Worm (Caenorhabditis elegans) whole organism, L4 larva: Measurements from ENCODE around the gene itr-1.
A peak's percentile ranks its signal among the peaks of the same experiment; 100 is the strongest.

Source experiments
- F26F4.8 ChIP-seq: fragments of 200-800 bp; sonication (Bioruptor generic); conservative IDR thresholded peaks from 2 replicates; pipeline ENCODE4 v1.3.6; 2022; ENCODE audit warnings: missing genetic modification characterization, missing compliant biosample characterization
- F44E2.7 ChIP-seq: fragments of 200-800 bp; sonication (Bioruptor generic); IDR thresholded peaks from 2 replicates; pipeline ENCODE4 v2.1.2; 2022; ENCODE audit warnings: missing genetic modification characterization, missing compliant biosample characterization
- T20F7.1 ChIP-seq: fragments of 200-800 bp; sonication (Bioruptor generic); optimal IDR thresholded peaks from 2 replicates; lab custom pipeline; 2018; ENCODE audit warnings: mild to moderate bottlenecking, missing genetic modification characterization, missing compliant biosample characterization
- T26A8.4 ChIP-seq: fragments of 200-800 bp; sonication (Bioruptor generic); IDR thresholded peaks from 2 replicates; pipeline ENCODE4 v1.3.6; 2022; ENCODE audit warnings: missing genetic modification characterization, missing compliant biosample characterization
- Y48G9A.11 ChIP-seq: fragments of 200-800 bp; sonication (Bioruptor generic); IDR thresholded peaks from 2 replicates; pipeline ENCODE4 v1.3.6; 2022; ENCODE audit warnings: missing genetic modification reagents, missing genetic modification characterization, missing compliant biosample characterization
- Y5F2A.4 ChIP-seq: fragments of 200-800 bp; sonication (Bioruptor generic); optimal IDR thresholded peaks from 2 replicates; lab custom pipeline; 2018; ENCODE audit warnings: mild to moderate bottlenecking, missing genetic modification characterization, missing compliant biosample characterization
- ZK337.2 ChIP-seq: fragments of 200-800 bp; sonication (Bioruptor generic); IDR thresholded peaks from 2 replicates; pipeline ENCODE4 v1.3.6; 2022; ENCODE audit warnings: missing genetic modification reagents, missing genetic modification characterization, missing compliant biosample characterization
- aha-1 ChIP-seq: fragments of 150-350 bp; peaks from one replicate; lab custom pipeline; 2014; ENCODE audit warnings: missing biosample characterization, missing genetic modification characterization
- ceh-32 ChIP-seq: sonication (generic microtip); optimal IDR thresholded peaks from 2 replicates; lab custom pipeline; 2016; ENCODE audit warnings: mild to moderate bottlenecking, missing genetic modification characterization, missing compliant biosample characterization; ENCODE audit not compliant: poor library complexity
- ceh-62 ChIP-seq: sonication (generic microtip); optimal IDR thresholded peaks from 2 replicates; lab custom pipeline; 2017; ENCODE audit warnings: missing biosample characterization, missing genetic modification characterization
- ces-1 ChIP-seq: fragments of 150-350 bp; sonication (generic microtip); optimal IDR thresholded peaks from 4 replicates; lab custom pipeline; 2014; ENCODE audit warnings: missing biosample characterization, missing genetic modification reagents, missing genetic modification characterization
- daf-12 ChIP-seq: fragments of 150-350 bp; optimal IDR thresholded peaks from 2 replicates; lab custom pipeline; 2014; ENCODE audit warnings: missing biosample characterization, missing genetic modification reagents, missing genetic modification characterization
- daf-19 ChIP-seq: fragments of 200-800 bp; sonication (Bioruptor generic); conservative IDR thresholded peaks from 2 replicates; pipeline ENCODE4 v1.3.6; 2022; ENCODE audit warnings: missing genetic modification characterization, missing compliant biosample characterization
- dmd-6 ChIP-seq: fragments of 200-800 bp; sonication (Bioruptor generic); IDR thresholded peaks from 2 replicates; pipeline ENCODE4 v1.3.6; 2022; ENCODE audit warnings: missing genetic modification reagents, missing genetic modification characterization, missing compliant biosample characterization
- dmd-8 ChIP-seq: fragments of 200-800 bp; sonication (Bioruptor generic); IDR thresholded peaks from 2 replicates; pipeline ENCODE4 v1.3.6; 2022; ENCODE audit warnings: missing genetic modification characterization, missing compliant biosample characterization
- dmd-9 ChIP-seq: fragments of 200-800 bp; sonication (Bioruptor generic); IDR thresholded peaks from 2 replicates; pipeline ENCODE4 v1.3.6; 2022; ENCODE audit warnings: missing genetic modification reagents, missing genetic modification characterization, missing compliant biosample characterization
- dpl-1 ChIP-seq: fragments of 150-350 bp; optimal IDR thresholded peaks from 2 replicates; lab custom pipeline; 2014; ENCODE audit warnings: missing biosample characterization, missing genetic modification reagents, missing genetic modification characterization
- duxl-1 ChIP-seq: sonication (generic microtip); optimal IDR thresholded peaks from 2 replicates; lab custom pipeline; 2016; ENCODE audit warnings: mild to moderate bottlenecking, missing genetic modification characterization, moderate library complexity, missing compliant biosample characterization; ENCODE audit not compliant: poor library complexity
- gei-8 ChIP-seq: fragments of 200-800 bp; sonication (Bioruptor generic); optimal IDR thresholded peaks from 2 replicates; lab custom pipeline; 2018; ENCODE audit warnings: mild to moderate bottlenecking, missing genetic modification characterization, missing compliant biosample characterization
- hif-1 ChIP-seq, 2 experiments: sonication (generic microtip); optimal IDR thresholded peaks; 2 replicates each; lab custom pipeline; 2016 to 2017; ENCODE audit warnings: missing compliant biosample characterization in 2 of 2, missing genetic modification characterization in 2 of 2, missing genetic modification reagents in 2 of 2, missing genotype in 2 of 2, mild to moderate bottlenecking in 1 of 2
- lim-7 ChIP-seq: fragments of 200-800 bp; sonication (Bioruptor generic); IDR thresholded peaks from 2 replicates; pipeline ENCODE4 v1.3.6; 2022; ENCODE audit warnings: missing genetic modification characterization, missing compliant biosample characterization
- lin-29 ChIP-seq: fragments of 200-800 bp; sonication (Bioruptor generic); IDR thresholded peaks from 2 replicates; pipeline ENCODE4 v1.3.6; 2022; ENCODE audit warnings: missing genetic modification reagents, missing genetic modification characterization, missing compliant biosample characterization
- lin-38 ChIP-seq: fragments of 200-800 bp; sonication (Bioruptor generic); IDR thresholded peaks from 2 replicates; pipeline ENCODE4 v1.3.6; 2022; ENCODE audit warnings: missing genetic modification reagents, missing genetic modification characterization, missing compliant biosample characterization
- lin-39 ChIP-seq: fragments of 150-350 bp; optimal IDR thresholded peaks from 2 replicates; lab custom pipeline; 2014; ENCODE audit warnings: missing biosample characterization, missing genetic modification reagents, missing genetic modification characterization
- lir-3 ChIP-seq: sonication (generic microtip); optimal IDR thresholded peaks from 2 replicates; lab custom pipeline; 2016; ENCODE audit warnings: mild to moderate bottlenecking, missing genetic modification characterization, missing compliant biosample characterization
- madf-9 ChIP-seq: fragments of 200-800 bp; sonication (Bioruptor generic); conservative IDR thresholded peaks from 2 replicates; pipeline ENCODE4 v1.3.6; 2022; ENCODE audit warnings: missing genetic modification reagents, missing genetic modification characterization, missing compliant biosample characterization
- mes-2 ChIP-seq: sonication (generic microtip); optimal IDR thresholded peaks from 2 replicates; lab custom pipeline; 2016; ENCODE audit warnings: missing genotype, mild to moderate bottlenecking, missing genetic modification characterization, missing compliant biosample characterization; ENCODE audit not compliant: poor library complexity, severe bottlenecking
- nhr-102 ChIP-seq: sonication (generic microtip); optimal IDR thresholded peaks from 2 replicates; lab custom pipeline; 2016; ENCODE audit warnings: mild to moderate bottlenecking, missing genetic modification characterization, moderate library complexity, missing compliant biosample characterization
- nhr-42 ChIP-seq: fragments of 200-800 bp; sonication (Bioruptor generic); IDR thresholded peaks from 2 replicates; pipeline ENCODE4 v1.3.6; 2022; ENCODE audit warnings: missing genetic modification characterization, missing compliant biosample characterization
- nhr-48 ChIP-seq: sonication (generic microtip); optimal IDR thresholded peaks from 2 replicates; lab custom pipeline; 2016; ENCODE audit warnings: mild to moderate bottlenecking, missing genetic modification characterization, missing compliant biosample characterization
- nhr-76 ChIP-seq: fragments of 150-350 bp; optimal IDR thresholded peaks from 2 replicates; lab custom pipeline; 2014; ENCODE audit warnings: missing biosample characterization, missing genetic modification characterization
- nhr-77 ChIP-seq: fragments of 150-350 bp; optimal IDR thresholded peaks from 2 replicates; lab custom pipeline; 2014; ENCODE audit warnings: missing biosample characterization, missing genetic modification characterization
- skn-1 ChIP-seq: fragments of 150-350 bp; optimal IDR thresholded peaks from 2 replicates; lab custom pipeline; 2014; ENCODE audit warnings: missing biosample characterization, missing genetic modification characterization
- spr-1 ChIP-seq: sonication (generic microtip); optimal IDR thresholded peaks from 2 replicates; lab custom pipeline; 2016; ENCODE audit warnings: mild to moderate bottlenecking, missing genetic modification characterization, missing compliant biosample characterization
- tag-97 ChIP-seq: fragments of 200-800 bp; sonication (Bioruptor generic); IDR thresholded peaks from 2 replicates; pipeline ENCODE4 v1.3.6; 2022; ENCODE audit warnings: missing genetic modification characterization, missing compliant biosample characterization
- unc-62 ChIP-seq, 3 experiments: fragments of 150-350 bp in 1 of 3; sonication (generic microtip); optimal IDR thresholded peaks in 2 of 3; peaks in 1 of 3; 1 replicate in 1 of 3; 2 replicates in 2 of 3; lab custom pipeline; 2014 to 2017; ENCODE audit warnings: missing biosample characterization in 3 of 3, missing genetic modification characterization in 3 of 3, missing genetic modification reagents in 3 of 3, missing genotype in 1 of 3

Gene itr-1

ce11 chrIV:7674874-7675273 is at the start of gene itr-1:
itr-1 (plus strand) TSS chrIV:7675174.
- TF ChIP-seq lin-39 (tag; lab: Kevin White, UChicago) (no peak), nhr-48 (no peak), nhr-42 (GFP tag; lab: Robert Waterston, UW) (no peak), madf-9 (GFP tag; lab: Robert Waterston, UW) (no peak), daf-19 (no peak), dmd-8 (no peak), Y48G9A.11 (GFP tag; lab: Robert Waterston, UW) (no peak), ZK337.2 (GFP tag; lab: Robert Waterston, UW) (no peak), ceh-62 (tag; lab: Kevin White, UChicago) (no peak), daf-12 (tag; lab: Kevin White, UChicago) (no peak), nhr-102 (tag; lab: Kevin White, UChicago) (no peak), hif-1 (tag; optimal IDR thresholded peaks at IDR 0.05; lab: Kevin White, UChicago) (no peak), nhr-76 (tag; lab: Kevin White, UChicago) (no peak), dmd-9 (GFP tag; lab: Robert Waterston, UW) (no peak), F26F4.8 (GFP tag; lab: Robert Waterston, UW) (no peak), lin-29 (GFP tag; lab: Robert Waterston, UW) (no peak), duxl-1 (tag; lab: Kevin White, UChicago) (no peak)

DNA sequence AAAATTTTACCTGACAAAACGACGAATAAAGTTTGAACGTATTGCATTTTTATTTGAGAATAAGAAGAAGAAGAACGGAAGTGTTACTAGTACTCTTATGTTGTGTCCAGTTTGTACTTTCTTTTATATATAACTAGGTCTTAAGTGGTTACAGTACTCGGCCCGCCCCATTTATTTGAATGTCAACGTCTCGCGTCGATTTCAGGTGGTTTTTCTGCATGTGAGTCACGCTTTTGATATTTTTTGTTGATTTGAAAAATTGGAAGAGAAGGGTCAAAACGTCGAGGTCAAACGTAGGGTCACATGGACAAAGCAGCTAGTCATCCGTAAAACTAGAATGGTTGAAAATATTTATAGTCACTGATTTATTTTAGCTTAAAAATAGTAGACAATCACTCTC is 46.0 kb upstream of the itr-1 start, which contains the start of gene F45E4.5:
Gene F45E4.5 (minus strand): TSS at position 101 of the 400 bp plus-strand sequence.
- TF ChIP-seq ceh-62 (tag; lab: Kevin White, UChicago) (no peak), F44E2.7 (GFP tag; lab: Robert Waterston, UW) (no peak), skn-1 (no peak), ces-1 (GFP tag; lab: Kevin White, UChicago) (no peak), daf-19 (no peak), dmd-6 (GFP tag; lab: Robert Waterston, UW) (no peak), aha-1 (tag; lab: Kevin White, UChicago) (peak; percentile 48), ceh-32 (tag; lab: Kevin White, UChicago) (no peak)
- TF ChIP-seq, all 104 proteins: peak for 1

DNA sequence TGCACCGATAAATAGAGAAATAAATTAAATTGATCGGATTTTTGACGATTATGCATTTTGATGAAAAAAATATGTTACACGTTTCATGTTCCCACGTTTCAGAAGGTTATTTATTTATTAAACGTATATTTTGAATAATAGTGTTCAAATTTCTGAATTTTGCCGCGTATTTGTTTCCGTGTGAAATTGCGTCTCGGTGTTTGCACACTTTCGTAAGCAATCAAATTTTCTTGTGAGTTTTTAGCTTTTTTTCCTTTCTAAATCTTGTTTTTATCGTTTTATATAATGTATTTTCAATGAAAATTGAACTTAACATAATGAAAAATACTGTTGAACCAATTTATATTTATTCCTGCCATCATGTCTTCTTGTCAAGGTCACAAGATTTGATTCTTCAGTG is 42.4 kb upstream of the itr-1 start, which contains the start of gene F45E4.6:
Gene F45E4.6 (minus strand): TSS at position 14 of the 400 bp plus-strand sequence.
- TF ChIP-seq unc-62 (GFP tag; optimal IDR thresholded peaks at IDR 0.05 in 1 of 2; lab: Kevin White, UChicago) (no peak), unc-62 (tag; optimal IDR thresholded peaks at IDR 0.05; lab: Kevin White, UChicago) (no peak), aha-1 (tag; lab: Kevin White, UChicago) (no peak), lir-3 (tag; lab: Kevin White, UChicago) (no peak), lin-38 (GFP tag; lab: Robert Waterston, UW) (0 out of 2 replicates have a peak, but pooled peaks have one; percentile 23), T26A8.4 (GFP tag; lab: Robert Waterston, UW) (no peak), mes-2 (tag; lab: Kevin White, UChicago) (peak; percentile 69), spr-1 (tag; lab: Kevin White, UChicago) (no peak), lim-7 (GFP tag; lab: Robert Waterston, UW) (no peak), tag-97 (GFP tag; lab: Robert Waterston, UW) (no peak), Y48G9A.11 (GFP tag; lab: Robert Waterston, UW) (no peak), F44E2.7 (GFP tag; lab: Robert Waterston, UW) (no peak), nhr-77 (no peak), Y5F2A.4 (GFP tag; lab: Kevin White, UChicago) (no peak), T20F7.1 (GFP tag; lab: Kevin White, UChicago) (peak; percentile 57), dpl-1 (GFP tag; lab: Kevin White, UChicago) (peak; percentile 93), daf-19 (no peak), gei-8 (GFP tag; lab: Kevin White, UChicago) (no peak)
